Worm (Caenorhabditis elegans): ENCODE measurements around the gene W10D9.1.

DNA sequence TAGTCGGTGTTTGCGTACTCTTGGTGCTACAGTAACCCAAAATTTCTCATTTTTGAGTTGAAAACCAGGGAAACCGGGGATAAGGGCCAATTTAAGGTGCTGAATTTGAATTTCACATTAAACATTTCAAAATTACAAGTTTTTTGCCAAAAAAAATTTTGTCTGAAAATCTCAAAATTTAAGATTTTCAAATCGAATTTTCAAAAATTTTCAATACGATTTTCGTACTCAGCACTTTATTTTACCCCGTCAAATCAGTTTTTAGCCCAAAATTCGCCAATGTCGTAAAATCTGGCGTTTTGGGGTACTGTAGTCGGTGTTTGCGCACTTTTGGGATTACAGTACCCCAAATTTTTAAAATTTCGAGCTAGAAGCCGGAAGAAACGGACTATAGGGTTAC is 6.1 kb downstream of the W10D9.1 start, which contains the start of gene W10D9.3:
- no peak for TF ChIP-seq dpl-1 (GFP tag; optimal IDR thresholded peaks at IDR 0.05)
- no peak for TF ChIP-seq ama-1 (optimal IDR thresholded peaks at IDR 0.05)
